Fruit fly (Drosophila melanogaster): ENCODE measurements around the gene ClpX.

Gene ClpX

dm6 chr3R:19904865-19905373 is 1.4 kb upstream of the ClpX start, which contains the start of the genes Surf6 and RhoGAP92B (continued):
- TF ChIP-seq CG1621 (tag; optimal IDR thresholded peaks at IDR 0.05) = peak; percentile 97
- TF ChIP-seq pdm3 (GFP tag; optimal IDR thresholded peaks at IDR 0.05) = no peak
- peak; percentile 71 for TF ChIP-seq Hr39 (GFP tag; optimal IDR thresholded peaks at IDR 0.05)
- TF ChIP-seq CG8319 (GFP tag; optimal IDR thresholded peaks at IDR 0.05) = peak; percentile 42
- TF ChIP-seq Eip75B (GFP tag; optimal IDR thresholded peaks at IDR 0.05) = peak; percentile 73
- peak; percentile 40 to 62 for TF ChIP-seq ss (GFP tag; optimal IDR thresholded peaks at IDR 0.05)
- peak; percentile 63 for TF ChIP-seq Sox102F (GFP tag; optimal IDR thresholded peaks at IDR 0.05)
- peak; percentile 42 for TF ChIP-seq acj6 (GFP tag; optimal IDR thresholded peaks at IDR 0.05)
- no peak for TF ChIP-seq CG11294 (GFP tag; IDR thresholded peaks at IDR 0.05)
- no peak for TF ChIP-seq CG32006 (GFP tag; optimal IDR thresholded peaks at IDR 0.05)
- TF ChIP-seq CG3919 (GFP tag; optimal IDR thresholded peaks at IDR 0.05) = peak; percentile 62
- 0 out of 2 replicates have a peak, but pooled peaks have one; percentile 22 for TF ChIP-seq Gug (GFP tag; IDR thresholded peaks at IDR 0.05)
- peak; percentile 43 for TF ChIP-seq dsx (GFP tag; optimal IDR thresholded peaks at IDR 0.05; ENCODE audit: poor library complexity, severe bottlenecking)
- no peak for TF ChIP-seq CG6276 (GFP tag; optimal IDR thresholded peaks at IDR 0.05)
- peak; percentile 62 for TF ChIP-seq net (GFP tag; optimal IDR thresholded peaks at IDR 0.05)
- TF ChIP-seq spab (GFP tag; optimal IDR thresholded peaks at IDR 0.05) = no peak
- TF ChIP-seq CG3032 (tag; optimal IDR thresholded peaks at IDR 0.05) = peak; percentile 53
- peak; percentile 23; the same call in 1 of the 3 replicates for TF ChIP-seq CG8119 (GFP tag; IDR thresholded peaks at IDR 0.05)
- TF ChIP-seq Met (GFP tag; optimal IDR thresholded peaks at IDR 0.05) = peak; percentile 68
- no peak for TF ChIP-seq CG10631 (GFP tag; optimal IDR thresholded peaks at IDR 0.05)
- peak; percentile 44 for TF ChIP-seq CG9139 (GFP tag; optimal IDR thresholded peaks at IDR 0.05)
- TF ChIP-seq Ets96B (tag; optimal IDR thresholded peaks at IDR 0.05) = peak; percentile 31
- peak; percentile 79 for TF ChIP-seq Eip78C (GFP tag)
- peak; percentile 77 for TF ChIP-seq CG6854 (GFP tag; optimal IDR thresholded peaks at IDR 0.05)
- peak; percentile 62 for TF ChIP-seq achi (GFP tag; optimal IDR thresholded peaks at IDR 0.05)
- TF ChIP-seq Sox15 (GFP tag; optimal IDR thresholded peaks at IDR 0.05) = peak; percentile 27
- no peak for TF ChIP-seq fd59A (GFP tag; optimal IDR thresholded peaks at IDR 0.05)
- TF ChIP-seq CG34406 (GFP tag; optimal IDR thresholded peaks at IDR 0.05) = peak; percentile 35

dm6 chr3R:19902328-19902727 is 1.2 kb downstream of the ClpX start:
- TF ChIP-seq CG11762 (GFP tag; optimal IDR thresholded peaks at IDR 0.05; ENCODE audit: insufficient read depth) (no peak), CG6276 (GFP tag; optimal IDR thresholded peaks at IDR 0.05) (no peak), CG3032 (tag; optimal IDR thresholded peaks at IDR 0.05) (no peak), CG31627 (GFP tag; optimal IDR thresholded peaks at IDR 0.05) (no peak), net (GFP tag; optimal IDR thresholded peaks at IDR 0.05) (no peak), Sox102F (GFP tag; optimal IDR thresholded peaks at IDR 0.05) (no peak), Ets96B (tag; optimal IDR thresholded peaks at IDR 0.05) (no peak), achi (GFP tag; optimal IDR thresholded peaks at IDR 0.05) (no peak), Gug (GFP tag; IDR thresholded peaks at IDR 0.05) (no peak), salr (GFP tag; optimal IDR thresholded peaks at IDR 0.05) (no peak), CG6808 (GFP tag; optimal IDR thresholded peaks at IDR 0.05) (no peak), ss (GFP tag; optimal IDR thresholded peaks at IDR 0.05) (no peak), CG11902 (GFP tag; optimal IDR thresholded peaks at IDR 0.05) (no peak), CG4318 (GFP tag; optimal IDR thresholded peaks at IDR 0.05) (no peak), spab (GFP tag; optimal IDR thresholded peaks at IDR 0.05) (no peak), CG6854 (GFP tag; optimal IDR thresholded peaks at IDR 0.05) (no peak), vri (GFP tag; optimal IDR thresholded peaks at IDR 0.05) (no peak), CG10669 (GFP tag; optimal IDR thresholded peaks at IDR 0.05) (no peak)

- peak; percentile 94 for TF ChIP-seq svp (GFP tag)
- no peak for TF ChIP-seq esn (GFP tag; optimal IDR thresholded peaks at IDR 0.05)
Measured at dm6 chr3R:19901742-19902141, 1.7 kb downstream of the ClpX start.

Measured in whole organism, prepupa.